Worm (Caenorhabditis elegans): Measurements from ENCODE around the gene rgef-1.

ce11 chrV:9509597-9509996, 51.9 kb downstream of the rgef-1 start:
- TF ChIP-seq him-1 (tag; optimal IDR thresholded peaks at IDR 0.05) (no peak), W03F9.2 (tag; optimal IDR thresholded peaks at IDR 0.05) (no peak)
